Worm (Caenorhabditis elegans) whole organism, young adult: Measurements from ENCODE around the gene ttc-4.

Source experiments
- C17E4.6 ChIP-seq: fragments of 200-800 bp; sonication (Bioruptor generic); IDR thresholded peaks from 2 replicates; pipeline ENCODE4 v1.3.6; 2022; ENCODE audit warnings: missing genetic modification reagents, missing genetic modification characterization, missing compliant biosample characterization
- D2030.7 ChIP-seq: fragments of 200-800 bp; sonication (Bioruptor generic); IDR thresholded peaks from 2 replicates; pipeline ENCODE4 v1.3.6; 2022; ENCODE audit warnings: missing genetic modification reagents, missing genetic modification characterization, missing compliant biosample characterization
- F22D6.2 ChIP-seq: sonication (generic microtip); optimal IDR thresholded peaks from 2 replicates; lab custom pipeline; 2016; ENCODE audit warnings: mild to moderate bottlenecking, missing genetic modification characterization, missing compliant biosample characterization
- F37B4.10 ChIP-seq: fragments of 200-800 bp; sonication (Bioruptor generic); IDR thresholded peaks from 2 replicates; pipeline ENCODE4 v1.3.6; 2022; ENCODE audit warnings: missing genetic modification characterization, missing compliant biosample characterization
- F39B2.1 ChIP-seq: fragments of 200-800 bp; sonication (Bioruptor generic); IDR thresholded peaks from 2 replicates; pipeline ENCODE4 v1.3.6; 2022; ENCODE audit warnings: missing genetic modification reagents, missing genetic modification characterization, missing compliant biosample characterization
- F55B11.4 ChIP-seq: sonication (generic microtip); optimal IDR thresholded peaks from 2 replicates; lab custom pipeline; 2016; ENCODE audit warnings: missing compliant biosample characterization, missing genetic modification characterization, borderline replicate concordance; ENCODE audit not compliant: insufficient read depth
- T07F8.4 ChIP-seq: sonication (generic microtip); optimal IDR thresholded peaks from 2 replicates; lab custom pipeline; 2016; ENCODE audit warnings: mild to moderate bottlenecking, missing genetic modification characterization, moderate library complexity, missing compliant biosample characterization
- Y53G8AR.9 ChIP-seq: fragments of 200-800 bp; sonication (Bioruptor generic); conservative IDR thresholded peaks from 2 replicates; pipeline ENCODE4 v1.3.6; 2022; ENCODE audit warnings: missing genetic modification reagents, missing genetic modification characterization, missing compliant biosample characterization
- Y95B8A.8 ChIP-seq: fragments of 200-800 bp; sonication (Bioruptor generic); IDR thresholded peaks from 2 replicates; pipeline ENCODE4 v1.3.6; 2022; ENCODE audit warnings: missing genetic modification reagents, missing genetic modification characterization, missing compliant biosample characterization
- ZK185.1 ChIP-seq: sonication (generic microtip); optimal IDR thresholded peaks from 2 replicates; lab custom pipeline; 2016; ENCODE audit warnings: mild to moderate bottlenecking, missing genetic modification characterization, missing compliant biosample characterization; ENCODE audit not compliant: poor library complexity, severe bottlenecking
- aptf-2 ChIP-seq: fragments of 200-800 bp; sonication (Bioruptor generic); conservative IDR thresholded peaks from 2 replicates; pipeline ENCODE4 v1.3.6; 2022; ENCODE audit warnings: missing genetic modification reagents, missing genetic modification characterization, missing compliant biosample characterization
- attf-6 ChIP-seq: fragments of 200-800 bp; sonication (Bioruptor generic); IDR thresholded peaks from 2 replicates; pipeline ENCODE4 v1.3.6; 2022; ENCODE audit warnings: missing genetic modification reagents, missing genetic modification characterization, missing compliant biosample characterization
- ccch-3 ChIP-seq: fragments of 200-800 bp; sonication (Bioruptor generic); optimal IDR thresholded peaks from 2 replicates; lab custom pipeline; 2018; ENCODE audit warnings: mild to moderate bottlenecking, missing genetic modification characterization, missing compliant biosample characterization
- ceh-58 ChIP-seq: fragments of 200-800 bp; sonication (Bioruptor generic); IDR thresholded peaks from 2 replicates; pipeline ENCODE4 v1.3.6; 2022; ENCODE audit warnings: missing genetic modification characterization, missing compliant biosample characterization
- ceh-91 ChIP-seq: fragments of 200-800 bp; sonication (Bioruptor generic); IDR thresholded peaks from 2 replicates; pipeline ENCODE4 v1.3.6; 2022; ENCODE audit warnings: missing genetic modification reagents, missing genetic modification characterization, missing compliant biosample characterization
- chd-7 ChIP-seq: sonication (generic microtip); optimal IDR thresholded peaks from 2 replicates; lab custom pipeline; 2016; ENCODE audit warnings: mild to moderate bottlenecking, missing genetic modification characterization, moderate library complexity, missing compliant biosample characterization
- efl-1 ChIP-seq: fragments of 150-350 bp; optimal IDR thresholded peaks from 2 replicates; lab custom pipeline; 2014; ENCODE audit warnings: missing biosample characterization, missing genetic modification reagents, missing genetic modification characterization
- egl-18 ChIP-seq: fragments of 200-800 bp; sonication (Bioruptor generic); IDR thresholded peaks from 2 replicates; pipeline ENCODE4 v1.3.6; 2022; ENCODE audit warnings: missing genetic modification reagents, missing genetic modification characterization, missing compliant biosample characterization
- ekl-4 ChIP-seq: fragments of 200-800 bp; sonication (Bioruptor generic); IDR thresholded peaks from 2 replicates; pipeline ENCODE4 v1.3.6; 2022; ENCODE audit warnings: missing genetic modification reagents, missing genetic modification characterization, missing compliant biosample characterization
- fkh-3 ChIP-seq: sonication (generic microtip); optimal IDR thresholded peaks from 2 replicates; lab custom pipeline; 2016; ENCODE audit warnings: mild to moderate bottlenecking, missing genetic modification characterization, missing compliant biosample characterization
- him-1 ChIP-seq: sonication (generic microtip); optimal IDR thresholded peaks from 2 replicates; lab custom pipeline; 2016; ENCODE audit warnings: missing genotype, missing genetic modification reagents, missing genetic modification characterization, missing compliant biosample characterization
- hlh-26 ChIP-seq: fragments of 200-800 bp; sonication (Bioruptor generic); conservative IDR thresholded peaks from 2 replicates; pipeline ENCODE4 v1.3.6; 2022; ENCODE audit warnings: missing genetic modification reagents, missing genetic modification characterization, missing compliant biosample characterization
- hmg-20 ChIP-seq: fragments of 200-800 bp; sonication (Bioruptor generic); IDR thresholded peaks from 2 replicates; pipeline ENCODE4 v1.3.6; 2022; ENCODE audit warnings: missing genetic modification reagents, missing genetic modification characterization, missing compliant biosample characterization
- hrde-1 ChIP-seq: sonication (generic microtip); optimal IDR thresholded peaks from 2 replicates; lab custom pipeline; 2016; ENCODE audit warnings: missing genetic modification characterization, mild to moderate bottlenecking, missing compliant biosample characterization, moderate library complexity, missing genotype, missing genetic modification reagents, borderline replicate concordance
- lag-1 ChIP-seq: fragments of 200-800 bp; sonication (Bioruptor generic); IDR thresholded peaks from 2 replicates; pipeline ENCODE4 v1.3.6; 2022; ENCODE audit warnings: missing genetic modification reagents, missing genetic modification characterization, missing compliant biosample characterization
- lin-35 ChIP-seq, 3 experiments: fragments of 150-350 bp in 2 of 3; sonication (generic microtip) in 1 of 3; optimal IDR thresholded peaks; 2 replicates each; lab custom pipeline; 2014 to 2018; ENCODE audit warnings: missing biosample characterization in 3 of 3, missing genetic modification characterization in 3 of 3, missing genetic modification reagents in 3 of 3
- lsl-1 ChIP-seq: fragments of 200-800 bp; sonication (Bioruptor generic); optimal IDR thresholded peaks from 2 replicates; lab custom pipeline; 2018; ENCODE audit warnings: mild to moderate bottlenecking, missing genetic modification characterization, moderate library complexity, missing compliant biosample characterization
- madf-6 ChIP-seq: fragments of 200-800 bp; sonication (Bioruptor generic); IDR thresholded peaks from 2 replicates; pipeline ENCODE4 v1.3.6; 2022; ENCODE audit warnings: missing genetic modification reagents, missing genetic modification characterization, missing compliant biosample characterization
- mcd-1 ChIP-seq: fragments of 200-800 bp; sonication (Bioruptor generic); IDR thresholded peaks from 2 replicates; pipeline ENCODE4 v1.3.6; 2022; ENCODE audit warnings: missing genetic modification reagents, missing genetic modification characterization, missing compliant biosample characterization
- mel-28 ChIP-seq: sonication (generic microtip); optimal IDR thresholded peaks from 2 replicates; lab custom pipeline; 2016; ENCODE audit warnings: borderline replicate concordance, mild to moderate bottlenecking, missing genetic modification characterization, missing compliant biosample characterization
- nfyb-1 ChIP-seq: fragments of 200-800 bp; sonication (Bioruptor generic); IDR thresholded peaks from 2 replicates; pipeline ENCODE4 v1.3.6; 2022; ENCODE audit warnings: missing genetic modification reagents, missing genetic modification characterization, missing compliant biosample characterization
- nhr-27 ChIP-seq: fragments of 200-800 bp; sonication (Bioruptor generic); optimal IDR thresholded peaks from 2 replicates; lab custom pipeline; 2018; ENCODE audit warnings: mild to moderate bottlenecking, missing genetic modification characterization, moderate library complexity, missing compliant biosample characterization
- pbrm-1 ChIP-seq: fragments of 200-800 bp; sonication (Bioruptor generic); IDR thresholded peaks from 2 replicates; pipeline ENCODE4 v1.3.6; 2022; ENCODE audit warnings: missing genetic modification reagents, missing genetic modification characterization, missing compliant biosample characterization
- pha-4 ChIP-seq: fragments of 150-350 bp; sonication (generic microtip); optimal IDR thresholded peaks from 2 replicates; lab custom pipeline; 2014; ENCODE audit warnings: missing biosample characterization, missing genetic modification reagents, missing genetic modification characterization
- rec-8 ChIP-seq, 2 experiments: sonication (generic microtip); optimal IDR thresholded peaks; 2 replicates each; lab custom pipeline; 2016; ENCODE audit warnings: mild to moderate bottlenecking in 2 of 2, missing genetic modification characterization in 2 of 2, missing genetic modification reagents in 2 of 2, missing genotype in 2 of 2, missing biosample characterization in 1 of 2, missing compliant biosample characterization in 1 of 2, moderate library complexity in 1 of 2
- rpc-1 ChIP-seq, 2 experiments: fragments of 150-350 bp in 1 of 2; sonication (generic microtip) in 1 of 2; optimal IDR thresholded peaks; 2 replicates each; lab custom pipeline; 2014 to 2018; ENCODE audit warnings: missing biosample characterization in 1 of 2, missing genetic modification characterization in 1 of 2, missing genetic modification reagents in 1 of 2, missing genotype in 1 of 2
- snpc-1.1 ChIP-seq: sonication (generic microtip); optimal IDR thresholded peaks from 2 replicates; lab custom pipeline; 2017; ENCODE audit warnings: missing genetic modification characterization, mild to moderate bottlenecking, missing compliant biosample characterization, antibody characterized with exemption, moderate library complexity, missing genotype, missing genetic modification reagents; ENCODE audit not compliant: insufficient read depth
- tbp1 ChIP-seq: fragments of 200-800 bp; sonication (Bioruptor generic); optimal IDR thresholded peaks from 2 replicates; lab custom pipeline; 2018; ENCODE audit warnings: mild to moderate bottlenecking, missing genetic modification characterization, missing compliant biosample characterization
- tlf-1 ChIP-seq: fragments of 200-800 bp; sonication (Bioruptor generic); optimal IDR thresholded peaks from 2 replicates; lab custom pipeline; 2018; ENCODE audit warnings: mild to moderate bottlenecking, missing genetic modification characterization, missing compliant biosample characterization
- unc-130 ChIP-seq: sonication (generic microtip); optimal IDR thresholded peaks from 2 replicates; lab custom pipeline; 2016; ENCODE audit warnings: missing genetic modification reagents, missing genetic modification characterization, missing compliant biosample characterization
- zim-3 ChIP-seq: sonication (generic microtip); optimal IDR thresholded peaks from 2 replicates; lab custom pipeline; 2017; ENCODE audit warnings: mild to moderate bottlenecking, missing genetic modification characterization, moderate library complexity, missing compliant biosample characterization
- ztf-18 ChIP-seq: sonication (generic microtip); optimal IDR thresholded peaks from 2 replicates; lab custom pipeline; 2016; ENCODE audit warnings: missing genotype, mild to moderate bottlenecking, missing genetic modification characterization, missing compliant biosample characterization
- ztf-22 ChIP-seq: fragments of 200-800 bp; sonication (Bioruptor generic); optimal IDR thresholded peaks from 2 replicates; lab custom pipeline; 2018; ENCODE audit warnings: mild to moderate bottlenecking, missing genetic modification characterization, moderate library complexity, missing compliant biosample characterization
- ztf-6 ChIP-seq: fragments of 200-800 bp; sonication (Bioruptor generic); IDR thresholded peaks from 2 replicates; pipeline ENCODE4 v1.3.6; 2022; ENCODE audit warnings: missing genetic modification reagents, missing genetic modification characterization, missing compliant biosample characterization

ttc-4 gene

DNA sequence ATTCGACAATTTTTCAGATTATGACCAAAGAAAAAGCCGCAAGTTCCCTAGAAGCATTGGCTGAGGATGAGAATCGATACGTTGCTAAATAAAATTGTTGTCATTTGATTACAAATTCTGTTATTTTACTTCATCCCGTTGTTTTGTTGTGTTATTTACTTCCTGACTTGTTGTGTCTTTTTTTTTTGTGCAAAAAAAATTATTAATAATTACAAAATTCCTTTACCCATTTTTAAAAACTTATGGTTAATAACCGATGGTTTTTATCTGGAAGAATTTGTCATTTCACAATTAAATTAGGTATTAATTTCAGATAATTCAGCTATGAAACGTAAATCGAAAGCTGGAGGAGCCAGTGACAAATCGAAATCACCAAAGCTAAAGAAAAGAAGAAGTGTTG is 1.7 kb downstream of the ttc-4 start, which contains the start of gene C17G10.1:
Gene C17G10.1, plus strand, starts transcription at position 301 of the 400 bp plus-strand sequence.
- no peak for TF ChIP-seq C17E4.6
- TF ChIP-seq ztf-6 (GFP tag; lab: Robert Waterston, UW): no peak
- no peak for TF ChIP-seq unc-130
- TF ChIP-seq nhr-27 (tag; lab: Kevin White, UChicago): no peak
- TF ChIP-seq F37B4.10 (GFP tag; lab: Robert Waterston, UW): no peak
- TF ChIP-seq rpc-1 (optimal IDR thresholded peaks at IDR 0.05; lab: Kevin White, UChicago): no peak
- TF ChIP-seq rpc-1 (tag; optimal IDR thresholded peaks at IDR 0.05; lab: Kevin White, UChicago): no peak
- no peak for TF ChIP-seq lag-1 (GFP tag; lab: Robert Waterston, UW)

DNA sequence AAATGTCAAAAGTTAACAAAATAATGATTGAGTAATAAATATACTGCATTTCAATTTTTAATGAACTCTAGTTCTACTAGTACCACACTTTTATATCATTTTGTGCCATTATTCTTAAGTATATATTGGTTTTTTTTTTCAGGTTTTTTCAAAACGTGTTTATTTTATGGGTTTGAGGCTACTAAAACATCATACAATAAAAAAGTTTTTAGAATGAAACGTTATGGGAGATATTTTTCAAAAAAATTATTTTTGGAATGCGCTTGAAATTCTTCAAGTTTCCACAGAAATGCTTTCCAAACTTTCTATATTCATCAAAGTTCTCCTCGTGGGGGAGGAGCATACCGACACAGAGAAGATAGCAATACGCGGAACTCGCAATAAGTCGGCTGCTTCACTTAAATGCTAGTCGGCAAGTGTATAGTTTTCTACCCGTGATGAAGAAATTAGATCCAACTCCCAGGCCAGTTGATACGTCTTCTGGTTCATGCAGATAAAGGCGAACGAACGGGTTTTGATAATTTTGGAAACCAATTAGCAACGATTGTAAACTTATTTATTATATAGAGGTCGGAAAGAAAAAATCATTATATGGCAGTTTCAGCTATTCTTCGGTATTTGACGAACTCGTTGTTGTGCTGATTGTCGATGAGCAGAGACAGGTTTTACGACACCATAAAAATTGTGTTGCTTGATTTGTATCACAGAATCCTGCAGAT is 5.0 kb downstream of the ttc-4 start, which contains the start of gene C17G10.10:
Gene C17G10.10, minus strand, starts transcription at position 51 of the 719 bp plus-strand sequence.
- TF ChIP-seq egl-18 (GFP tag; lab: Robert Waterston, UW) (no peak), chd-7 (no peak), attf-6 (GFP tag; lab: Robert Waterston, UW) (peak; percentile 89), mel-28 (no peak), F39B2.1 (GFP tag; lab: Robert Waterston, UW) (0 out of 2 replicates have a peak, but pooled peaks have one; percentile 37), him-1 (peak; percentile 94), madf-6 (peak; percentile 81), ccch-3 (no peak), ceh-91 (GFP tag; lab: Robert Waterston, UW) (peak; percentile 12; the same call in 1 of the 2 replicates), F55B11.4 (tag; lab: Kevin White, UChicago) (no peak), hrde-1 (peak; percentile 68), pha-4 (no peak), pbrm-1 (GFP tag; lab: Robert Waterston, UW) (peak; percentile 89), hmg-20 (GFP tag; lab: Robert Waterston, UW) (0 out of 2 replicates have a peak, but pooled peaks have one; percentile 11), nfyb-1 (GFP tag; lab: Robert Waterston, UW) (peak; percentile 89), rec-8 (tag; optimal IDR thresholded peaks at IDR 0.05; lab: Kevin White, UChicago) (no peak), ztf-6 (GFP tag; lab: Robert Waterston, UW) (no peak), tlf-1 (GFP tag; lab: Kevin White, UChicago) (peak; percentile 34), snpc-1.1 (tag; lab: Kevin White, UChicago) (peak; percentile 98), D2030.7 (GFP tag; lab: Robert Waterston, UW) (peak; percentile 82), ztf-22 (GFP tag; lab: Kevin White, UChicago) (no peak), lag-1 (GFP tag; lab: Robert Waterston, UW) (no peak), T07F8.4 (tag; lab: Kevin White, UChicago) (no peak), lin-35 (GFP tag; optimal IDR thresholded peaks at IDR 0.05; lab: Kevin White, UChicago) (peak in 1 of 3 experiments; percentile 38), Y95B8A.8 (GFP tag; lab: Robert Waterston, UW) (0 out of 2 replicates have a peak, but pooled peaks have one; percentile 61), efl-1 (GFP tag; lab: Kevin White, UChicago) (peak; percentile 21), fkh-3 (tag; lab: Kevin White, UChicago) (peak; percentile 58), ZK185.1 (tag; lab: Kevin White, UChicago) (peak; percentile 76), aptf-2 (GFP tag; lab: Robert Waterston, UW) (no peak), lsl-1 (peak; percentile 72), zim-3 (peak; percentile 8), ztf-18 (tag; lab: Kevin White, UChicago) (peak; percentile 14), Y53G8AR.9 (GFP tag; lab: Robert Waterston, UW) (peak; percentile 64; the same call in 1 of the 2 replicates), ceh-58 (GFP tag; lab: Robert Waterston, UW) (no peak), hlh-26 (GFP tag; lab: Robert Waterston, UW) (no peak), ekl-4 (peak; percentile 73; the same call in 1 of the 2 replicates), tbp1 (GFP tag; lab: Kevin White, UChicago) (peak; percentile 77), mcd-1 (peak; percentile 64), F22D6.2 (tag; lab: Kevin White, UChicago) (peak; percentile 19)
